Worm (Caenorhabditis elegans): ENCODE results near the gene M176.5.

- TF ChIP-seq unc-39 (tag; optimal IDR thresholded peaks at IDR 0.05): no peak
- TF ChIP-seq ztf-11 (tag; optimal IDR thresholded peaks at IDR 0.05): no peak
These were observed 30.0 kb downstream of the M176.5 start, which contains the start of gene Y51B9A.9 for ce11 chrII:9397496-9397895.

Measured in whole organism, L3 larva.